Worm (Caenorhabditis elegans): ENCODE measurements around the gene Y52E8A.2.

ce11 chrII:4369715-4370114 is 49.1 kb downstream of the Y52E8A.2 start:
- TF ChIP-seq ref-1 (GFP tag; conservative IDR thresholded peaks at IDR 0.05) (no peak), klf-2 (GFP tag; conservative IDR thresholded peaks at IDR 0.05) (no peak), flt-1 (GFP tag; IDR thresholded peaks at IDR 0.05) (no peak), cog-1 (tag; optimal IDR thresholded peaks at IDR 0.05) (no peak)
